Fruit fly (Drosophila melanogaster): ENCODE data around the gene CG11342.

dm6 chr3L:4318677-4319580, 48.3 kb downstream of the CG11342 start, which contains the start of gene PMP34:
- no peak for TF ChIP-seq Ets98B (GFP tag; IDR thresholded peaks at IDR 0.05)
- TF ChIP-seq CG4496 (GFP tag; IDR thresholded peaks at IDR 0.05) = no peak
- no peak for TF ChIP-seq CG13204 (GFP tag; optimal IDR thresholded peaks at IDR 0.05)
- no peak for TF ChIP-seq CG14655 (GFP tag; optimal IDR thresholded peaks at IDR 0.05)
- TF ChIP-seq gl (tag; optimal IDR thresholded peaks at IDR 0.05) = no peak
- no peak for TF ChIP-seq CG34367 (tag; optimal IDR thresholded peaks at IDR 0.05)
- no peak for TF ChIP-seq CG8301 (tag; optimal IDR thresholded peaks at IDR 0.05)
- no peak for TF ChIP-seq Pif1A (GFP tag; optimal IDR thresholded peaks at IDR 0.05)
